Fruit fly (Drosophila melanogaster): Measurements from ENCODE around the gene Neurochondrin.

Neurochondrin gene

DNA sequence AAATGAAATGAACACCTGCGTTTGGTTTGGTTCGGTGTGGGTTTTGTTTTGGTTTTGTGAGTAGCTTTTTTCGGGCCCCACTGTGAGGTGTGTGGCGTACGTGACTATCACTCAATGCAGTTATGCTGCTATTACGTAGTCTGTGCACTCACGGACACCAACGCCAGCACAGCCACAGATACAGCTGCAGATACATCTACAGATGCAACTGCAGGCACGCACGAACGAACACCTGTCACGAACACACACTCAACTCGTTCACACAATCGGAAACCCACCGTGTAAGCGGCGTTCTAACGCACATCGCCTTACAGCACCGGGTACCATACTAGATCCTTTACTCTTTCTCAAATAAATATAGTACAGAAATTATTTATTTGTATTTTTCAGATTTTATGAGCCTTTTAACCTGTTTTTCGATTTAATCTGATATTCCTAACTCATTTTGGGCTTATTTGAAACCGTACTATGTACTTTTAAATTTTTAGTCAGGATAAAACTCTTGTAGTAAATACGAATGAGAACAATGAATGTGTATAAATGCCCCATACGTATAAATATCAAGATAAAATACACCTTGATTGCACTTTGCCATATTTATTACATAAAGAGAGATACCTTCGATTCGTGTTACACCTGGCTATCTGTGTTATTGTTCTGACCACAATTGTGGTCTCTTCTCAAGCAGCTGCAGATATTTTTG, 42.6 kb upstream of the Neurochondrin start (continued):
- TF ChIP-seq Ets96B (tag; optimal IDR thresholded peaks at IDR 0.05) = peak; percentile 39
- peak; percentile 14 for TF ChIP-seq CG7368 (GFP tag; optimal IDR thresholded peaks at IDR 0.05)
- TF ChIP-seq Hr4 (GFP tag; optimal IDR thresholded peaks at IDR 0.05) = peak; percentile 52
- TF ChIP-seq Hr38 (GFP tag; optimal IDR thresholded peaks at IDR 0.05) = no peak
- peak; percentile 71 for TF ChIP-seq Sox14 (GFP tag; optimal IDR thresholded peaks at IDR 0.05)
- no peak for TF ChIP-seq CG1621 (tag; optimal IDR thresholded peaks at IDR 0.05)
- peak; percentile 51 for TF ChIP-seq OdsH (GFP tag; optimal IDR thresholded peaks at IDR 0.05)
- TF ChIP-seq net (GFP tag; optimal IDR thresholded peaks at IDR 0.05) = peak; percentile 37
- peak; percentile 40 for TF ChIP-seq CG11762 (GFP tag; optimal IDR thresholded peaks at IDR 0.05; ENCODE audit: insufficient read depth)
- peak; percentile 63 for TF ChIP-seq topi (GFP tag; optimal IDR thresholded peaks at IDR 0.05)
- TF ChIP-seq CG11902 (GFP tag; optimal IDR thresholded peaks at IDR 0.05) = no peak
- TF ChIP-seq Eip93F (GFP tag; optimal IDR thresholded peaks at IDR 0.05) = no peak
- no peak for TF ChIP-seq dac (GFP tag; optimal IDR thresholded peaks at IDR 0.05)
- peak; percentile 55; the same call in 2 of the 3 replicates for TF ChIP-seq CG6163 (GFP tag; IDR thresholded peaks at IDR 0.05)
- TF ChIP-seq fd85E (GFP tag; optimal IDR thresholded peaks at IDR 0.05) = no peak

DNA sequence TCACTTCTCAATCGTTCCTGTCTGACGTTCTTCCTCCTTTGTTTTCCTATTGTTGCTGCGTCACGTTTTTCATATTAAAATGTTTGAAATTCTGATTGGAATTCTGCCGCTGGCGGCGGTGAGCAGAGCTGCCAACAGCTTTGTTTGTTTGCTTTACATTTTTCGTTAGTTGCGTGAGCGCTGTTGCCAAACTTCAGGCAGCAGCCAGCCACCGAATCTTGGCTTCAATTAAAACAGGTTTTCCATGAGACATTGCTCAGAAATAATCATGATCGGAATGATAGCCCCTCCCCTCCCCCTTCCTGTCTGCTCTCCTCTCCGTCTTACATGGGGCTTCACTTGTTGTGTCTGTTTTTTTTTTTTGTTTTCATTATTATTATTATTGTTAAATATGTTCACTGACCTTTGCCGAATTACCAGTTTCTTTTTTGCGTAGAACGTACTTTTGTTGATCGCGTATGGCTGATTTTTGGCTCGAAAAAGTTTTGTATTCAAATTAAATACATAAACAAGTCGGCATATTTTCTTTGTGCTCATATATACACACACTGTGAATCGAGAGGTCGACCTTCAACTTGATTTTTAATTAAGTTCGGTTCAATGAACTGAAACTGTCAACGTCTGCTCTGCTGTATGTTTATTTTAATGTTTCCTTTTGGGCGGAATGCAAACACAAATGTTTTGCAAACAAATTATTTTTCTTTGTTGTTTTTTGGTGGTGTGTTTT, 41.9 kb upstream of the Neurochondrin start:
- TF ChIP-seq svp (GFP tag) = peak; percentile 74
- no peak for TF ChIP-seq vri (GFP tag; optimal IDR thresholded peaks at IDR 0.05)
- TF ChIP-seq eg (GFP tag; IDR thresholded peaks at IDR 0.05) = peak; percentile 24; the same call in 1 of the 3 replicates
- no peak for TF ChIP-seq CG3919 (GFP tag; optimal IDR thresholded peaks at IDR 0.05)
- no peak for TF ChIP-seq CG8119 (GFP tag; IDR thresholded peaks at IDR 0.05)
- peak; percentile 36; the same call in 1 of the 2 replicates for TF ChIP-seq CG15336 (GFP tag; IDR thresholded peaks at IDR 0.05)
- no peak for TF ChIP-seq CG11902 (GFP tag; optimal IDR thresholded peaks at IDR 0.05)
- peak; percentile 72 for TF ChIP-seq Eip78C (GFP tag)
- TF ChIP-seq topi (GFP tag; optimal IDR thresholded peaks at IDR 0.05) = no peak
- TF ChIP-seq fkh (GFP tag; optimal IDR thresholded peaks at IDR 0.05) = peak; percentile 59
- no peak for TF ChIP-seq CG6808 (GFP tag; optimal IDR thresholded peaks at IDR 0.05)
- TF ChIP-seq CG6163 (GFP tag; IDR thresholded peaks at IDR 0.05) = peak; percentile 58; the same call in 1 of the 3 replicates
- no peak for TF ChIP-seq CG8319 (GFP tag; optimal IDR thresholded peaks at IDR 0.05)

DNA sequence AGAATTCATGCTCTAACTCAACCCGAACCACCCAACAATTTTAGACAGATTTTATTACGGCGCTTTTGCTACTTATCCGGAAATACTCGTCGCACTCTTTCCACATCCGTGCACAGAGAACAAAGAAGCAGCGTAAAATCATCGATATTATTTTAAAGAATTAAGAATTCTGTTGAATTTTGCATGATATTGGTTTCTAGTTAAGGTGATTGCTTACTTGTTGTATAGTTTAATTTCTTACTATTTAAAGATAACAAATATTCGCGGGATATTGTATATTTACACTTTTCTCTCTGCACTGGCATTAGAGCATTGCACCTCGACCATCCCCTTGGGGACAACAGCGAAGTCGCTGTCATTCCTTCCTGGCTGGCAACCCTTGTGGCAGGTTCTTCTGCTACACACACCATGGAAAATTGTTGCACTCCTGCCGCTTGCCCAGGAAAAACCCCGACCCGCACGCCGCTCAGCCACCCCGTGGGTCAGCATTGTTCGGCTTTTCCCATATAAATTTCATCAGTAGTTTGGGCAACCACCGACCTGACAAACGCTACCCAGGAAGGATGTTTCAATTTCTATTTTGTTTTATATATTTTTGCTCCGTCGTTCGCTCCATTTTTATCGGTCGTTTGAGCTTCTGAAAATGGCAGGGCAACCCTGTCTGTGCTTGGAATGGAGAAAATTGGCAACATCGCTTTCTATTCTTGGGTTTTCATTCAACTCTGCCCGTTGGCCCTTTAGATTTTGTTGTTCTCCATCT, 40.4 kb upstream of the Neurochondrin start:
- TF ChIP-seq CG4318 (GFP tag; optimal IDR thresholded peaks at IDR 0.05) (no peak), OdsH (GFP tag; optimal IDR thresholded peaks at IDR 0.05) (peak; percentile 59), Ets96B (tag; optimal IDR thresholded peaks at IDR 0.05) (peak; percentile 61), CG6163 (GFP tag; IDR thresholded peaks at IDR 0.05) (peak; percentile 74; the same call in 2 of the 3 replicates), vri (GFP tag; optimal IDR thresholded peaks at IDR 0.05) (peak; percentile 43), Eip78C (GFP tag) (peak; percentile 91), Eip75B (GFP tag; optimal IDR thresholded peaks at IDR 0.05) (peak; percentile 47), dsx (GFP tag; optimal IDR thresholded peaks at IDR 0.05; ENCODE audit: poor library complexity, severe bottlenecking) (peak; percentile 15), fd85E (GFP tag; optimal IDR thresholded peaks at IDR 0.05) (no peak), CG6276 (GFP tag; optimal IDR thresholded peaks at IDR 0.05) (peak; percentile 9), CG31627 (GFP tag; optimal IDR thresholded peaks at IDR 0.05) (peak; percentile 48), CG6854 (GFP tag; optimal IDR thresholded peaks at IDR 0.05) (no peak), CG11762 (GFP tag; optimal IDR thresholded peaks at IDR 0.05; ENCODE audit: insufficient read depth) (peak; percentile 33), acj6 (GFP tag; optimal IDR thresholded peaks at IDR 0.05) (peak; percentile 52), Eip93F (GFP tag; optimal IDR thresholded peaks at IDR 0.05) (no peak), CG7368 (GFP tag; optimal IDR thresholded peaks at IDR 0.05) (peak; percentile 13), achi (GFP tag; optimal IDR thresholded peaks at IDR 0.05) (peak; percentile 57), Hr4 (GFP tag; optimal IDR thresholded peaks at IDR 0.05) (peak; percentile 38), CG11902 (GFP tag; optimal IDR thresholded peaks at IDR 0.05) (peak; percentile 5), spab (GFP tag; optimal IDR thresholded peaks at IDR 0.05) (peak; percentile 29), cyc (GFP tag; optimal IDR thresholded peaks at IDR 0.05) (peak; percentile 49), CG10631 (GFP tag; optimal IDR thresholded peaks at IDR 0.05) (peak; percentile 61), CG8119 (GFP tag; IDR thresholded peaks at IDR 0.05) (peak; percentile 50; the same call in 2 of the 3 replicates), CG6808 (GFP tag; optimal IDR thresholded peaks at IDR 0.05) (peak; percentile 3), CG3919 (GFP tag; optimal IDR thresholded peaks at IDR 0.05) (peak; percentile 52), CG3032 (tag; optimal IDR thresholded peaks at IDR 0.05) (peak; percentile 59), CG16779 (tag; optimal IDR thresholded peaks at IDR 0.05) (no peak), fkh (GFP tag; optimal IDR thresholded peaks at IDR 0.05) (no peak), fd59A (GFP tag; optimal IDR thresholded peaks at IDR 0.05) (peak; percentile 26), Lpt (GFP tag; optimal IDR thresholded peaks at IDR 0.05) (no peak), Sox15 (GFP tag; optimal IDR thresholded peaks at IDR 0.05) (no peak), svp (GFP tag) (peak; percentile 71)
